Worm (Caenorhabditis elegans): ENCODE results near the gene Y39B6A.25.

ce11 chrV:19050888-19051287, 24.6 kb downstream of the Y39B6A.25 start:
- TF ChIP-seq nhr-76 (tag; optimal IDR thresholded peaks at IDR 0.05) (no peak), jun-1 (tag; optimal IDR thresholded peaks at IDR 0.05) (no peak), ceh-28 (tag; optimal IDR thresholded peaks at IDR 0.05) (no peak), dpl-1 (GFP tag; optimal IDR thresholded peaks at IDR 0.05) (no peak), nhr-25 (tag; optimal IDR thresholded peaks at IDR 0.05; ENCODE audit: borderline replicate concordance, insufficient read depth) (no peak), arid-1 (GFP tag; conservative IDR thresholded peaks at IDR 0.05) (no peak), snpc-4 (tag; optimal IDR thresholded peaks at IDR 0.05) (no peak), set-16 (GFP tag; IDR thresholded peaks at IDR 0.05) (no peak), ama-1 (optimal IDR thresholded peaks at IDR 0.05) (no peak), lin-13 (GFP tag; optimal IDR thresholded peaks at IDR 0.05) (no peak), nhr-237 (tag; optimal IDR thresholded peaks at IDR 0.05) (no peak)

Data from whole organism, L4 larva.